Worm (Caenorhabditis elegans) whole organism, L4 larva: ENCODE results near the gene Y116A8C.9.
"Not testable (repeated sequence)": the region's sequence is repeated elsewhere in the genome, so short reads cannot be mapped to it uniquely, and the experiment has no call there.

ENCODE experiments used
- Y75B8A.6 ChIP-seq: fragments of 200-800 bp; sonication (Bioruptor generic); IDR thresholded peaks from 2 replicates; pipeline ENCODE4 v1.3.6; 2022; ENCODE audit warnings: missing genetic modification reagents, missing genetic modification characterization, missing compliant biosample characterization
- fos-1 ChIP-seq: fragments of 150-350 bp; optimal IDR thresholded peaks from 2 replicates; lab custom pipeline; 2014; ENCODE audit warnings: missing biosample characterization, missing genetic modification characterization
- snpc-4 ChIP-seq: fragments of 150-350 bp; optimal IDR thresholded peaks from 2 replicates; lab custom pipeline; 2014; ENCODE audit warnings: missing biosample characterization, missing genetic modification characterization
- unc-130 ChIP-seq: sonication (generic microtip); optimal IDR thresholded peaks from 2 replicates; lab custom pipeline; 2016; ENCODE audit warnings: missing genetic modification reagents, missing genetic modification characterization, missing compliant biosample characterization
- unc-62 ChIP-seq, 3 experiments: fragments of 150-350 bp in 1 of 3; sonication (generic microtip); optimal IDR thresholded peaks in 2 of 3; peaks in 1 of 3; 1 replicate in 1 of 3; 2 replicates in 2 of 3; lab custom pipeline; 2014 to 2017; ENCODE audit warnings: missing biosample characterization in 3 of 3, missing genetic modification characterization in 3 of 3, missing genetic modification reagents in 3 of 3, missing genotype in 1 of 3

The Y116A8C.9 gene

ce11 chrIV:16898205-16898604 is 48.4 kb downstream of the Y116A8C.9 start:
- TF ChIP-seq unc-130 (GFP tag; lab: Kevin White, UChicago), result no peak
- TF ChIP-seq unc-62 (GFP tag; optimal IDR thresholded peaks at IDR 0.05 in 1 of 2; lab: Kevin White, UChicago), result peak in 1 of 2 experiments; percentile 91
- TF ChIP-seq unc-62 (tag; optimal IDR thresholded peaks at IDR 0.05; lab: Kevin White, UChicago), result no peak

ce11 chrIV:16895288-16895687 is 51.3 kb downstream of the Y116A8C.9 start, which contains the start of gene T06A10.2:
Gene T06A10.2, plus strand, starts transcription at chrIV:16895588.
- not testable (repeated sequence) for TF ChIP-seq fos-1 (tag; lab: Kevin White, UChicago); snpc-4; Y75B8A.6 (GFP tag; lab: Robert Waterston, UW)
